Worm (Caenorhabditis elegans) whole organism, L3 larva: Measurements from ENCODE around the gene rbx-1.

Experiments
- R02D3.7 ChIP-seq: fragments of 150-350 bp; optimal IDR thresholded peaks from 2 replicates; lab custom pipeline; 2014; ENCODE audit warnings: missing biosample characterization, missing genetic modification characterization
- ceh-16 ChIP-seq: sonication (generic microtip); optimal IDR thresholded peaks from 2 replicates; lab custom pipeline; 2017; ENCODE audit warnings: missing biosample characterization, missing genetic modification characterization
- eor-1 ChIP-seq, 2 experiments: fragments of 150-350 bp; optimal IDR thresholded peaks; 2 replicates each; lab custom pipeline; 2014 to 2018; ENCODE audit warnings: missing biosample characterization in 2 of 2, missing genetic modification characterization in 2 of 2
- jun-1 ChIP-seq: fragments of 150-350 bp; optimal IDR thresholded peaks from 2 replicates; lab custom pipeline; 2014; ENCODE audit warnings: missing biosample characterization, missing genetic modification reagents, missing genetic modification characterization
- nhr-237 ChIP-seq: fragments of 150-350 bp; optimal IDR thresholded peaks from 2 replicates; lab custom pipeline; 2014; ENCODE audit warnings: missing biosample characterization, missing genetic modification characterization
- nhr-28 ChIP-seq: fragments of 150-350 bp; optimal IDR thresholded peaks from 2 replicates; lab custom pipeline; 2014; ENCODE audit warnings: missing biosample characterization, missing genetic modification characterization
- zag-1 ChIP-seq: fragments of 150-350 bp; optimal IDR thresholded peaks from 2 replicates; lab custom pipeline; 2014; ENCODE audit warnings: missing biosample characterization, missing genetic modification characterization

- TF ChIP-seq eor-1 (tag; optimal IDR thresholded peaks at IDR 0.05; lab: Kevin White, UChicago): no peak
- TF ChIP-seq R02D3.7 (tag; lab: Kevin White, UChicago): no peak
- TF ChIP-seq nhr-237 (tag; lab: Kevin White, UChicago): no peak
- no peak for TF ChIP-seq jun-1 (tag; lab: Kevin White, UChicago)
- TF ChIP-seq nhr-28 (tag; lab: Kevin White, UChicago): no peak
- TF ChIP-seq ceh-16 (tag; lab: Kevin White, UChicago): no peak
- TF ChIP-seq zag-1 (tag; lab: Kevin White, UChicago): no peak
Observed at ce11 chrV:9702755-9703154, 12.4 kb upstream of the rbx-1 start, which contains the start of gene xbx-6.
